Fruit fly (Drosophila melanogaster) whole organism: Measurements from ENCODE around the gene CG12194.

ENCODE experiments used
- CG8478 ChIP-seq: fragments of >200 bp; optimal IDR thresholded peaks from 2 replicates; lab custom pipeline; 2018; ENCODE audit warnings: inconsistent platforms
- Dll ChIP-seq: fragments of >200 bp; optimal IDR thresholded peaks from 2 replicates; lab custom pipeline; 2017
- EcR ChIP-seq, 2 experiments: fragments of >200 bp; optimal IDR thresholded peaks; 2 replicates each; lab custom pipeline; 2017; ENCODE audit warnings: missing biosample characterization in 2 of 2, missing genetic modification characterization in 2 of 2, missing genetic modification reagents in 2 of 2
- pan ChIP-seq: fragments of >200 bp; optimal IDR thresholded peaks from 2 replicates; lab custom pipeline; 2017
- psq ChIP-seq: fragments of >200 bp; optimal IDR thresholded peaks from 2 replicates; lab custom pipeline; 2017
- usp ChIP-seq: fragments of >200 bp; optimal IDR thresholded peaks from 2 replicates; lab custom pipeline; 2017; ENCODE audit warnings: missing biosample characterization, missing genetic modification characterization, mixed read lengths

Gene CG12194

DNA sequence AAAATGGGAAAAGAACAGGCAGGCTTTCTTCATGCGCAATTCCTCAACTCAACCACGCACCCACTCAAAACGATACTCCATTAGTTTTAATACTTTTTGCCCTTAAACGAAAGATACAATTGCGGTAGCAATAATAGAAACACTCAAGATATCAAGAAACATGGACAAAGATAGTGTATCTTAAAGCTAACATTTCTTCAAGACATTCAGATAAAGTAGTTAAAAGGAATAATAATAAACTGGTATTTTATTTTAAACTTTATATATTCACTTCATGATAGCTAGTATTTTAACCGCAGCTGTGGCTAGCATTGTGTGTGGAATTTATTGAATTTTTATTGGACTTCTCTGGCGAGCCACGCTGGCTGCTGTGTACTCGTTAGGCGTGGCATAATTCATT is 18.0 kb downstream of the CG12194 start:
- TF ChIP-seq Dll (lab: Kevin White, UChicago) (no peak), pan (lab: Kevin White, UChicago) (no peak), EcR (GFP tag; optimal IDR thresholded peaks at IDR 0.05; lab: Kevin White, UChicago) (no peak), CG8478 (lab: Kevin White, UChicago) (no peak), usp (no peak), psq (lab: Kevin White, UChicago) (no peak)

DNA sequence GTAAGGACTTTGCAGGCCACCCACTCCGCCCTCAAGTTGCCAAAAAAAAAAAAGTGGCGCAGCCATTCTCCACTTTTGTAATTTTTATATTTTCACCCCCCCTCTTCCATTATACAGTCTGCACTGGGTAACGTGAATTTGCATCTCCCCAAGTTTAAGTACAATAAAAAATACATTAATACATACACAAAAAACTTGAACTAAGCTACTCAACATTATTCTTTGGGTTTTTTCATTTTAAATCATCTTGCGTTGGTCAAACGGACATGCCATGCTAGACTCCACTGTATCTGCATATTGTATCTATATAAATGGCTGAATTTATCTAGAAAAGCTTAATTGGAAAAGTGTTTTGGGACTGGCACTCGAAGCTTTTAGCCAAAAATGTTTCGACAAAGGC is 23.4 kb downstream of the CG12194 start:
- TF ChIP-seq Dll (lab: Kevin White, UChicago), result no peak
- no peak for TF ChIP-seq pan (lab: Kevin White, UChicago)
- TF ChIP-seq psq (lab: Kevin White, UChicago), result no peak
- TF ChIP-seq CG8478 (lab: Kevin White, UChicago), result no peak
- no peak for TF ChIP-seq usp
- no peak for TF ChIP-seq EcR (GFP tag; optimal IDR thresholded peaks at IDR 0.05; lab: Kevin White, UChicago)

DNA sequence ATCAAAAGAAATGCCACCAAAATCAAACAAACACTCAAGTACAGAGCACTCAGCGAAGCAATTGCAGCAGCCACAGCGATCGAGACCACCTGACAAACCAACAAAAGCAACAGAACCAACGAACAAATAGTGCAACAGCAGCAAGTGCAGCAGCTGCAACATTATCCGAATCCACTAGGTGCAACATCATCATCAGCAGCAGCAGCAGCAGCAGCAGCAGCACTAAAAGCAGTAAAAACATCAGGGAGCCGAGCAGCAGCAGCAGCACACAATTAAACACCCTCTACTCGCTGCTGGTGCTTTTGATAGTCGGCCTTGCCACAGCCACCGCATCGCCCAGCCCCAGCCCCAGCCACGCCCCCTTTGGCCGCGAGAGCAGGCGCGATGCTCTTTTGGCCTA is 27.3 kb downstream of the CG12194 start:
- TF ChIP-seq psq (lab: Kevin White, UChicago) (no peak), usp (no peak), CG8478 (lab: Kevin White, UChicago) (no peak), EcR (GFP tag; optimal IDR thresholded peaks at IDR 0.05; lab: Kevin White, UChicago) (no peak), pan (lab: Kevin White, UChicago) (no peak), Dll (lab: Kevin White, UChicago) (no peak)

DNA sequence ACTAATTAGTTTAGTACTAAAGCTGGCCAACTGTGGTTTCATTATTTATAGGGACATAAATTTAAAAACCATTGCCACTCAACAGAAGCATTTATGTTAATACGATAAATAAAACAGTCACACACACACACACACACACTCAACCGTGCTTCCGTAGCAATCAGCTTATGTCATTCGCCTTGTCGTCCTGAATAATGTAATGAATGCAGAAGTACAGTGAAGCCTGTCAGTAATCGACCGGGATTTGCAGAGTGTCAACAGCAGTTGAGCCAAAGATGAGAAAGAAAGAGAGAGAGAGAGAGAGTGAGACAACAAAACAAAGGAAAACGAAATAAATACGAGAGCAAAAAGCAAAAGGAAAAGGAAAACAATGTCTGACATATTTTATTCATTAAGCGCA is 30.2 kb downstream of the CG12194 start:
- TF ChIP-seq EcR (GFP tag; optimal IDR thresholded peaks at IDR 0.05; lab: Kevin White, UChicago), result no peak
- TF ChIP-seq psq (lab: Kevin White, UChicago), result no peak
- TF ChIP-seq usp, result no peak
- TF ChIP-seq CG8478 (lab: Kevin White, UChicago), result no peak
- TF ChIP-seq pan (lab: Kevin White, UChicago), result no peak
- TF ChIP-seq Dll (lab: Kevin White, UChicago), result no peak

DNA sequence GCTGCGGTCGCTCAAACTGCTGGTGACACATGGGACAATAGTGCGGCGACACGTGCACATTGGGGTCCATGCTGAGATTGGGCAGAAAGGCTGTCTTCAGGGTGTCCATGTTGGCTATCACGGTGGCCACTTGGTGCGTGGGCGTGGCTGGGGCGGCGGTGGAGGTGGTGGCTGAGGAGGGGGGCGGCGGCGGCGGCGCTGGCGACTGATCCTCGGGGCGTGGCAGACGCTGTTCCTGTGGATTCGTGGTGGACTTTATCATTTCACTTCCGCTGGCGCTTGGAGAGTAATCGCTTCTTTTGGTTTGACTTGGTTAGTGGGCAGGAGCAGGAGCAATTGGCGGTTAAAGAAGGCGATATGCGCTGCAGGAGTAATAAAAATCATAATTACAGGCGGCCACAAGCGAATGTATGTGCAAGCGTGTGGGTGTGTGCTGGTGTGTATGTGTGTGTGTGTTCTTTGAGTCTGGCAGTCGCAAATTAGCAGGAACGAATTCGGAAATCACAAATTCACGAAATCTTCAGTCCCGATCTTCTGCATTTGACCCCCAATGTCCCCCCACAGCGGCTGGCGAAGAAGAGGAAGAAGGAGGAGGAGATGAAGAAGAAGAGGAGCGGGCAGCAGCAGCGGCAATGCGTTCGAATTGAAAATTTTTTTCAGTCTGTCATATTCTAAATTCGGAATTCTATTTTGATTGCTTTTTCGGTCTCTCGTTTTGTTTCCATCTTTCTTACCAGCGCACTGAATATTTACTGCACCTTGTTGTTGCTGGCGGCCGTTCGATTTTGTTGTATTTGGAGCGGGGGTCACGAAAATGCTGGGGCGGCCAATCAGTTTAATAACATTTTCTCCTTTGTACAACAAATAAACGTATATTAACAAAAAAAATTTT is 44.2 kb downstream of the CG12194 start:
- TF ChIP-seq CG8478 (lab: Kevin White, UChicago) (no peak), pan (lab: Kevin White, UChicago) (no peak), psq (lab: Kevin White, UChicago) (no peak), EcR (GFP tag; optimal IDR thresholded peaks at IDR 0.05; lab: Kevin White, UChicago) (no peak), Dll (lab: Kevin White, UChicago) (no peak), usp (no peak)

DNA sequence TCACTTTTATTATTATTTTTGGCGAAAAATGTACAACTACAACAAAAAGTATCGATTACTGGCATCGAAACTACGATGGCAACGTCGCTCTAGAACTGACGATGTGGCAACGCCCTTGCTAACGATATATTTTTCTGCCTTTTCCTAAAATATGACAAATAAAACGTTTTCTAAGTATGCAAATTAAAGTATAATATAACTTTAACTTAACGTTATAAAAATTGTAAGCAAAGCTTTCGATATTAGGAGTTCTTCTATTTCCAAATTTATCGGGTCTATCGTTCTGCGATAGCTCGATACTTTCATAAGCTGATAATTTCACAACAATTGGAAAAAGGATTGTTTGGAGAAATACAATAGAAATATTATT is 44.9 kb downstream of the CG12194 start, which contains the start of the genes Cf2 and CG3008:
Cf2 (minus strand) TSS at position 85 of the 370 bp plus-strand sequence.
CG3008 (plus strand) TSS at position 276 of the 370 bp plus-strand sequence.
- TF ChIP-seq psq (lab: Kevin White, UChicago) (no peak), Dll (lab: Kevin White, UChicago) (no peak), EcR (GFP tag; optimal IDR thresholded peaks at IDR 0.05; lab: Kevin White, UChicago) (no peak), CG8478 (lab: Kevin White, UChicago) (no peak), usp (no peak), pan (lab: Kevin White, UChicago) (no peak)

DNA sequence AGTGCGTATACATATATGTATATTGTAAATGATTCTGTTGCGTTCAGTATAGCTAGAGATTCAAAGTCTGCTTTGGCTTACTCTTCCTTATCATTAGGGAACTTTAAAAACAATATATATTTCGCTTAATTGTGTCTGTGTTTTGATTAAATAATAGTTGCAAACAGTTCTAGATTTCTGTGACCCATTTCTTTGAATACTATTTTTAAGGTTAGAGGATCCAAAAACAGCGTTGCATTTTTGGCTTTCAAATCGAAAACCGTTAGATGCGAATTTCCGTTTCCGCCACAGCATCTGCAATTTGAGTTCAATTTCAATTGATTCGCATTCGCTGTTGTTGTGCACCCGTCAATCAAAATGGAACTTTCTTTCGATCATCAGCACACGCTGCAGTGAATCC is 48.0 kb downstream of the CG12194 start:
- no peak for TF ChIP-seq Dll (lab: Kevin White, UChicago)
- TF ChIP-seq EcR (GFP tag; optimal IDR thresholded peaks at IDR 0.05; lab: Kevin White, UChicago), result no peak
- no peak for TF ChIP-seq usp
- TF ChIP-seq CG8478 (lab: Kevin White, UChicago), result no peak
- no peak for TF ChIP-seq psq (lab: Kevin White, UChicago)
- TF ChIP-seq pan (lab: Kevin White, UChicago), result no peak

DNA sequence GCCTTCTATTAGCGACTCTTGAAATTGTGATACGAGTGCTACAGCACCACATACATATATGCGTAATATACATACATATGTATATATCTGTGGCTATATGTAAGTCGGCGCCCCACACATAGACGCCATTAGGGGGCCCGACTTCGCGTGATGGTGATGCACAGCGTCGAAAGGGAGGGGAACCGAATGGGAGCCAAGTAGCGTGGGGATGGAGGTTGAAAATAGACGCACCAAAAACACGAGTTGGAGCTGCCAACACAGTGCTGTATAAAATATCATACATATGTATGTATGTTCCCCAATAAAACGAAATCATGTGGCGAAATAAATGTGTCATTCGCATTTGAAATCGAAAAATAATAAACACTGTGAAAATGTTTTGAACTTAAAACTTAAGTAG is 48.5 kb downstream of the CG12194 start:
- TF ChIP-seq pan (lab: Kevin White, UChicago), result no peak
- no peak for TF ChIP-seq CG8478 (lab: Kevin White, UChicago)
- no peak for TF ChIP-seq psq (lab: Kevin White, UChicago)
- TF ChIP-seq usp, result no peak
- TF ChIP-seq Dll (lab: Kevin White, UChicago), result no peak

DNA sequence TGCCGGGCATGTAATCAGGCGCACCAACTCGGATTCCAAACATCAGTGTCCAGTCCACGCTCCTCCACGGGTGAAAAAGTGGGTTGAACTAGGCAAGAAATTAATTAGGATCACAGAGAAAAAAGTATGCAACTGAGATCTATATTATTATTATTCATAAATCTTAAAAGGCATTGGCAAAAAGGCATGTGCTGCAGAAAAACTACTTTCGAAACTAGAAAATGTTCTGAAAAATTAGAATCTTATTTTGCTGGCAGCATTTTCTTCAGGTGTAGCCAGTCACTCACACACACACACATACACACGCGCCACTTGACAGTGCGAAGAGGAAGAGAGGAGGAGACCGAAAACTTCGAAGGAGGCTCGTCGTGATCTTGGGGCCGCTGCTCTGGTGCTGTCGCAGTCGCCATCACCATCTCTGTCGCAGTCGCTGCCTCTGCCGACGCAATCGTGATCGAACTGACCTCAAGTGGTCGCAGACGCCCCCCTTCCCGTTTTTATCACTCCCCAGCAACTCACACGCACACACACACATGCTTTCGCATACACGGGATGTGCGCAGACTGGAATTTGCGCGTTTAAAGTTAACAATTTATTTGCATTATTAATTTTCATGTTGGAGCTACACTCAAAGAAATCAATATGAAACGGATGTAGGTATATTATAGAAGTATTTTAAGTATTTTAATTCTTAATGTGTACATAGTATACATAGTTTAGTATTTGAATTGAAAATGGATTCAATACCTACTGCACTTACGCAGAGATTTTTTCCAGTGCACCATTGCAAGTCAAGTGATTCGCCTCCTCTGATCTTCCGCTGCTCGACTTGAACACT is 49.5 kb downstream of the CG12194 start:
- TF ChIP-seq CG8478 (lab: Kevin White, UChicago) (no peak), usp (no peak), Dll (lab: Kevin White, UChicago) (no peak), EcR (GFP tag; optimal IDR thresholded peaks at IDR 0.05; lab: Kevin White, UChicago) (no peak), pan (lab: Kevin White, UChicago) (no peak), psq (lab: Kevin White, UChicago) (no peak)

DNA sequence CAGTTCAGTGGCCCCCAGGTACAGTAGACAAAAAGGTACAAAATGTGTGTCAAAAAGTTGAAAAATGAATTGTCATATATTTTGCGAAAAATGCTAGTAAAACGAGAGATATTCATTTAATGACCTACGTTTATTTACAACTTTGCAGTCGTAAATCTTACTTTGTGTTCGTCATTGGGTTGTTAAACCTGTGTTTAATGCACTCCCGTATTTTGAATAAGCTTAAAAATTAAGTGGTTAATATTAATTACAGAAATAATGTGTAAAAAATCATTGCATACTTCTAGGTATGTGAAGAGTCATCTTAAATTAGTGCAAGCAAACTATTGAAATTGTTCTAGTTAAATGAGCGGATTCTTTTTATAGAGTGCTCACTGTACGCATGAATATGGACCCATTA is 50.4 kb downstream of the CG12194 start:
- TF ChIP-seq CG8478 (lab: Kevin White, UChicago) (no peak), pan (lab: Kevin White, UChicago) (no peak), usp (no peak), EcR (GFP tag; optimal IDR thresholded peaks at IDR 0.05; lab: Kevin White, UChicago) (no peak), Dll (lab: Kevin White, UChicago) (no peak), psq (lab: Kevin White, UChicago) (no peak)

DNA sequence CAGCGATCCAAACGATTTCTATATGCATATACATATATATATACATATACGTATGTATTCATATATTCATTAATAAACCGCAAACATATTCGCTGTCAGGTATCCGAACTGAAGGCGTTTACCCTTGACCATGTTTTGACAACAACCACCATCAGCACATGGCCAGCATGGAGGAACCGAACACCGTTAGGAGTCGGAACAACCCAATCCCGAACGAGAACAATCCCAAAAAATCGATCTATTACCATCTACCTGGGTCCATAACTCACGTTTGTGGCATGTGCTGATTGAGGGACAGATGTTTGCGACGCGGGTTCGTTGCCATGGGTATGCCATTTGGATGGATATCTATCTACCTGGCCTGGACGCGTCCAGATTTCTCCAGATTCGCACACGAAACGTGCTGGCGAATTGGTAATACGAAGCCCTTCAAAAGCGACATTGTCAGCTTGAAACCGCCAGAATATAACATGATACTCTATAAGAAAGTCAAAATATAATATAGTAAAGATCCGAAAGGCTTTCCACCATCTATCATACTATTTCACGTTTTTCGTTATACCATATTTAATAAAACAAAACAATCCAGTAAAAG is 51.4 kb downstream of the CG12194 start, which contains the start of gene CG15625:
CG15625 (plus strand) TSS at position 545 of the 595 bp plus-strand sequence.
- no peak for TF ChIP-seq Dll (lab: Kevin White, UChicago)
- TF ChIP-seq pan (lab: Kevin White, UChicago), result no peak
- TF ChIP-seq usp, result no peak
- TF ChIP-seq psq (lab: Kevin White, UChicago), result no peak
- no peak for TF ChIP-seq CG8478 (lab: Kevin White, UChicago)
- no peak for TF ChIP-seq EcR (GFP tag; optimal IDR thresholded peaks at IDR 0.05; lab: Kevin White, UChicago)
